Worm (Caenorhabditis elegans): ENCODE data around the gene F54D1.1.

- TF ChIP-seq skn-1 (tag; optimal IDR thresholded peaks at IDR 0.05) (no peak), dpl-1 (GFP tag; optimal IDR thresholded peaks at IDR 0.05) (no peak), nhr-11 (tag; optimal IDR thresholded peaks at IDR 0.05) (no peak), nhr-6 (tag; optimal IDR thresholded peaks at IDR 0.05) (peak; percentile 25), aly-2 (tag; optimal IDR thresholded peaks at IDR 0.05) (no peak), dmd-9 (GFP tag; IDR thresholded peaks at IDR 0.05) (no peak)
These were observed 27.3 kb downstream of the F54D1.1 start for ce11 chrIV:11288965-11289364.

All from whole organism, L4 larva.